Worm (Caenorhabditis elegans) whole organism, L2 larva: ENCODE data around the gene imb-2.

Source experiments
- C34F6.9 ChIP-seq: fragments of 150-350 bp; optimal IDR thresholded peaks from 2 replicates; lab custom pipeline; 2014; ENCODE audit warnings: missing biosample characterization, missing genetic modification characterization
- R02D3.7 ChIP-seq: fragments of 150-350 bp; optimal IDR thresholded peaks from 2 replicates; lab custom pipeline; 2014; ENCODE audit warnings: missing biosample characterization, missing genetic modification characterization
- Y55F3AM.14 ChIP-seq: fragments of 200-800 bp; sonication (Bioruptor generic); optimal IDR thresholded peaks from 2 replicates; lab custom pipeline; 2018; ENCODE audit warnings: mild to moderate bottlenecking, missing genetic modification characterization, missing compliant biosample characterization
- ZK546.5 ChIP-seq: sonication (generic microtip); optimal IDR thresholded peaks from 2 replicates; lab custom pipeline; 2017; ENCODE audit warnings: missing biosample characterization, missing genetic modification characterization
- alr-1 ChIP-seq: fragments of 150-350 bp; optimal IDR thresholded peaks from 2 replicates; lab custom pipeline; 2014; ENCODE audit warnings: missing biosample characterization, missing genetic modification characterization
- aly-2 ChIP-seq: fragments of 150-350 bp; optimal IDR thresholded peaks from 2 replicates; lab custom pipeline; 2014; ENCODE audit warnings: missing biosample characterization, missing genetic modification characterization
- ama-1 ChIP-seq: fragments of 150-350 bp; optimal IDR thresholded peaks from 2 replicates; lab custom pipeline; 2018; ENCODE audit warnings: inconsistent platforms
- blmp-1 ChIP-seq: sonication (generic microtip); optimal IDR thresholded peaks from 2 replicates; lab custom pipeline; 2017; ENCODE audit warnings: missing genetic modification characterization, mild to moderate bottlenecking, missing compliant biosample characterization, antibody characterized with exemption, moderate library complexity; ENCODE audit not compliant: insufficient read depth
- ceh-16 ChIP-seq: fragments of 150-350 bp; optimal IDR thresholded peaks from 2 replicates; lab custom pipeline; 2014; ENCODE audit warnings: missing biosample characterization, missing genetic modification characterization
- ceh-82 ChIP-seq: fragments of 150-350 bp; optimal IDR thresholded peaks from 2 replicates; lab custom pipeline; 2014; ENCODE audit warnings: missing biosample characterization, missing genetic modification characterization
- crh-2 ChIP-seq: sonication (generic microtip); optimal IDR thresholded peaks from 2 replicates; lab custom pipeline; 2017; ENCODE audit warnings: missing biosample characterization, missing genetic modification characterization
- egl-27 ChIP-seq: sonication (generic microtip); optimal IDR thresholded peaks from 3 replicates; lab custom pipeline; 2017; ENCODE audit warnings: missing biosample characterization, missing genetic modification reagents, missing genetic modification characterization
- elt-1 ChIP-seq: fragments of 150-350 bp; optimal IDR thresholded peaks from 2 replicates; lab custom pipeline; 2014; ENCODE audit warnings: missing biosample characterization, missing genetic modification characterization
- elt-3 ChIP-seq: sonication (generic microtip); optimal IDR thresholded peaks from 2 replicates; lab custom pipeline; 2017; ENCODE audit warnings: missing biosample characterization, missing genetic modification characterization
- fos-1 ChIP-seq: fragments of 150-350 bp; optimal IDR thresholded peaks from 2 replicates; lab custom pipeline; 2014; ENCODE audit warnings: missing biosample characterization, missing genetic modification characterization
- gmeb-1 ChIP-seq: fragments of 150-350 bp; optimal IDR thresholded peaks from 2 replicates; lab custom pipeline; 2014; ENCODE audit warnings: missing biosample characterization, missing genetic modification characterization
- lin-11 ChIP-seq: fragments of 150-350 bp; sonication (generic microtip); optimal IDR thresholded peaks from 2 replicates; lab custom pipeline; 2014; ENCODE audit warnings: missing biosample characterization, missing genetic modification characterization, inconsistent platforms, mixed read lengths
- lin-13 ChIP-seq: fragments of 150-350 bp; optimal IDR thresholded peaks from 2 replicates; lab custom pipeline; 2014; ENCODE audit warnings: missing biosample characterization, missing genetic modification reagents, missing genetic modification characterization
- lin-39 ChIP-seq: fragments of 150-350 bp; optimal IDR thresholded peaks from 2 replicates; lab custom pipeline; 2014; ENCODE audit warnings: missing biosample characterization, missing genetic modification reagents, missing genetic modification characterization
- lsy-2 ChIP-seq, 2 experiments: fragments of 150-350 bp in 1 of 2; sonication (generic microtip) in 1 of 2; optimal IDR thresholded peaks; 2 replicates each; lab custom pipeline; 2014 to 2017; ENCODE audit warnings: missing biosample characterization in 2 of 2, missing genetic modification characterization in 2 of 2
- mab-5 ChIP-seq: fragments of 150-350 bp; optimal IDR thresholded peaks from 2 replicates; lab custom pipeline; 2014; ENCODE audit warnings: missing biosample characterization, missing genetic modification characterization
- mbf-1 ChIP-seq: sonication (generic microtip); optimal IDR thresholded peaks from 2 replicates; lab custom pipeline; 2017; ENCODE audit warnings: missing biosample characterization, missing genetic modification characterization
- mdl-1 ChIP-seq, 2 experiments: fragments of 150-350 bp in 1 of 2; sonication (generic microtip) in 1 of 2; optimal IDR thresholded peaks; 2 replicates each; lab custom pipeline; 2017; ENCODE audit warnings: missing biosample characterization in 2 of 2, missing genetic modification characterization in 2 of 2
- nhr-10 ChIP-seq: sonication (generic microtip); optimal IDR thresholded peaks from 2 replicates; lab custom pipeline; 2017; ENCODE audit warnings: missing biosample characterization, missing genetic modification characterization
- nhr-11 ChIP-seq: fragments of 150-350 bp; optimal IDR thresholded peaks from 2 replicates; lab custom pipeline; 2014; ENCODE audit warnings: missing biosample characterization, missing genetic modification characterization
- nhr-12 ChIP-seq: fragments of 150-350 bp; optimal IDR thresholded peaks from 2 replicates; lab custom pipeline; 2014; ENCODE audit warnings: missing biosample characterization, missing genetic modification characterization
- nhr-21 ChIP-seq: fragments of 150-350 bp; optimal IDR thresholded peaks from 2 replicates; lab custom pipeline; 2014; ENCODE audit warnings: missing biosample characterization, missing genetic modification characterization
- nhr-23 ChIP-seq: fragments of 150-350 bp; optimal IDR thresholded peaks from 2 replicates; lab custom pipeline; 2014; ENCODE audit warnings: missing biosample characterization, missing genetic modification reagents, missing genetic modification characterization
- nhr-237 ChIP-seq: fragments of 150-350 bp; optimal IDR thresholded peaks from 2 replicates; lab custom pipeline; 2014; ENCODE audit warnings: missing biosample characterization, missing genetic modification characterization
- nhr-25 ChIP-seq: fragments of 150-350 bp; sonication (generic microtip); optimal IDR thresholded peaks from 3 replicates; lab custom pipeline; 2014; ENCODE audit warnings: missing biosample characterization, missing genetic modification characterization
- nhr-6 ChIP-seq: fragments of 150-350 bp; optimal IDR thresholded peaks from 2 replicates; lab custom pipeline; 2014; ENCODE audit warnings: missing biosample characterization, missing genetic modification characterization
- nhr-77 ChIP-seq: fragments of 150-350 bp; optimal IDR thresholded peaks from 2 replicates; lab custom pipeline; 2014; ENCODE audit warnings: missing biosample characterization, missing genetic modification characterization
- peb-1 ChIP-seq: fragments of 150-350 bp; optimal IDR thresholded peaks from 2 replicates; lab custom pipeline; 2014; ENCODE audit warnings: missing biosample characterization, missing genetic modification characterization
- sem-4 ChIP-seq: fragments of 150-350 bp; optimal IDR thresholded peaks from 2 replicates; lab custom pipeline; 2014; ENCODE audit warnings: missing biosample characterization, missing genetic modification reagents, missing genetic modification characterization
- skn-1 ChIP-seq: sonication (generic microtip); optimal IDR thresholded peaks from 2 replicates; lab custom pipeline; 2017; ENCODE audit warnings: missing biosample characterization, missing genetic modification characterization
- sma-3 ChIP-seq: sonication (generic microtip); optimal IDR thresholded peaks from 2 replicates; lab custom pipeline; 2016; ENCODE audit warnings: missing genetic modification reagents, missing genetic modification characterization, missing compliant biosample characterization
- snpc-4 ChIP-seq: fragments of 150-350 bp; optimal IDR thresholded peaks from 2 replicates; lab custom pipeline; 2014; ENCODE audit warnings: missing biosample characterization, missing genetic modification characterization
- unc-39 ChIP-seq: fragments of 150-350 bp; optimal IDR thresholded peaks from 2 replicates; lab custom pipeline; 2014; ENCODE audit warnings: missing biosample characterization, missing genetic modification characterization
- unc-55 ChIP-seq: fragments of 150-350 bp; sonication (generic microtip); optimal IDR thresholded peaks from 3 replicates; lab custom pipeline; 2014; ENCODE audit warnings: missing biosample characterization, missing genetic modification reagents, missing genetic modification characterization
- unc-62 ChIP-seq: fragments of 150-350 bp; optimal IDR thresholded peaks from 2 replicates; lab custom pipeline; 2014; ENCODE audit warnings: missing biosample characterization, missing genetic modification reagents, missing genetic modification characterization
- zag-1 ChIP-seq: fragments of 150-350 bp; optimal IDR thresholded peaks from 2 replicates; lab custom pipeline; 2014; ENCODE audit warnings: missing biosample characterization, missing genetic modification characterization
- ztf-1 ChIP-seq: fragments of 200-800 bp; sonication (Bioruptor generic); conservative IDR thresholded peaks from 2 replicates; pipeline ENCODE4 v1.3.6; 2022; ENCODE audit warnings: missing genetic modification characterization, missing compliant biosample characterization
- ztf-11 ChIP-seq: sonication (generic microtip); optimal IDR thresholded peaks from 2 replicates; lab custom pipeline; 2017; ENCODE audit warnings: missing biosample characterization, missing genetic modification characterization
- ztf-4 ChIP-seq: fragments of 150-350 bp; optimal IDR thresholded peaks from 2 replicates; lab custom pipeline; 2014; ENCODE audit warnings: missing biosample characterization, missing genetic modification characterization

imb-2 gene

DNA sequence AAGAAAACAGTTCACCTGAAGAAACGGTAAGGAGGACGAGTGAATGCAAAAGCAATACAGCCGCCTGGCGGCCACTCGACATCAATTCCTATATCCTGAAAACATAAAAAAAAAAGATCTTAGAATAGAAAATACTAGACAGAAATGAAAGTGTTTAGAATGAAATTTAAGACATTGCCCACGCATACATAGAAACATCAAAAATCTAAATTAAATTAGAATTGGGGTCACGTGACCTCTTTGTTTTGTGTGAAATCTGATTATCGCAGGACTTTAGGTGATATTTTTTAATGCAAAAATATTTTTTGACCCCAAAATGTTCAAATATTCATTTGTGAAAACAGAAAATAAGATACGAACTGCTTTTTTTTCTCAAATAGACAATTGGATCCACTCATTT lies 12.3 kb downstream of the imb-2 start, which contains the start of gene acr-20:
Gene acr-20, minus strand, starts transcription at position 101 of the 400 bp plus-strand sequence.
- TF ChIP-seq mdl-1 (tag; optimal IDR thresholded peaks at IDR 0.05; lab: Kevin White, UChicago) (no peak), sem-4 (no peak), egl-27 (tag; lab: Kevin White, UChicago) (no peak), unc-39 (tag; lab: Kevin White, UChicago) (no peak), peb-1 (tag; lab: Kevin White, UChicago) (no peak), gmeb-1 (no peak), ztf-1 (GFP tag; lab: Robert Waterston, UW) (no peak), skn-1 (tag; lab: Kevin White, UChicago) (no peak), nhr-23 (tag; lab: Kevin White, UChicago) (no peak), ceh-82 (tag; lab: Kevin White, UChicago) (no peak), lin-13 (GFP tag; lab: Kevin White, UChicago) (no peak), R02D3.7 (no peak), unc-62 (GFP tag; lab: Kevin White, UChicago) (no peak), nhr-25 (tag; lab: Kevin White, UChicago) (no peak)

ce11 chrII:14380778-14381177 lies 15.3 kb downstream of the imb-2 start:
- TF ChIP-seq mbf-1 (tag; lab: Kevin White, UChicago) (no peak), ZK546.5 (tag; lab: Kevin White, UChicago) (no peak), lin-39 (tag; lab: Kevin White, UChicago) (no peak), lin-11 (no peak), ama-1 (lab: Kevin White, UChicago) (no peak), R02D3.7 (no peak)

DNA sequence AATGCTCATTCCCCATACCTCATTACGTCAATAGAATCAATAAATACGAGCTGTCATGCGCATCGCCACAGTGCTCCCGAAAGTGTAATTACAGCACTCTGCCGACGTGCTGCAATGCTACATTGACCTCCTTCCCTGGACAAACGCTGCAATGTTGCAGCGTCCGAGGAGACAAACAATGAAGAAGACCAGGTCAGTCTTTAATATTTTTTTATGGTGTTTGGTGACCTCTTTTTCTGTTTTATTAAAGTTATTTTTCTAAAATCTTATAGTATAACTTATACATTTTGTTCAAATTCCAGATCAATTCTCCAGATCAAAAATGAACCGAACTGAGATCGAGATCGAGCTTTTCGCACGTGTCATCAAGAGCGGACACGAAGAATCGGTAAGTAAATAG lies 15.9 kb downstream of the imb-2 start, which contains the start of gene sdz-26:
Gene sdz-26, plus strand, starts transcription at position 301 of the 400 bp plus-strand sequence.
- no peak for TF ChIP-seq nhr-77 (tag; lab: Kevin White, UChicago)
- no peak for TF ChIP-seq Y55F3AM.14 (GFP tag; lab: Kevin White, UChicago)
- no peak for TF ChIP-seq mbf-1 (tag; lab: Kevin White, UChicago)
- TF ChIP-seq unc-62 (GFP tag; lab: Kevin White, UChicago): no peak
- no peak for TF ChIP-seq lsy-2 (tag; optimal IDR thresholded peaks at IDR 0.05; lab: Kevin White, UChicago)
- no peak for TF ChIP-seq lin-13 (GFP tag; lab: Kevin White, UChicago)
- TF ChIP-seq egl-27 (tag; lab: Kevin White, UChicago): no peak
- TF ChIP-seq mab-5 (tag; lab: Kevin White, UChicago): no peak
- TF ChIP-seq fos-1: no peak
- TF ChIP-seq ztf-1 (GFP tag; lab: Robert Waterston, UW): no peak
- no peak for TF ChIP-seq gmeb-1
- TF ChIP-seq nhr-12 (tag; lab: Kevin White, UChicago): no peak
- no peak for TF ChIP-seq crh-2 (tag; lab: Kevin White, UChicago)
- no peak for TF ChIP-seq nhr-23 (tag; lab: Kevin White, UChicago)
- TF ChIP-seq elt-3 (tag; lab: Kevin White, UChicago): no peak
- no peak for TF ChIP-seq sma-3 (GFP tag; lab: Kevin White, UChicago)
- TF ChIP-seq nhr-10: no peak
- TF ChIP-seq unc-39 (tag; lab: Kevin White, UChicago): no peak

DNA sequence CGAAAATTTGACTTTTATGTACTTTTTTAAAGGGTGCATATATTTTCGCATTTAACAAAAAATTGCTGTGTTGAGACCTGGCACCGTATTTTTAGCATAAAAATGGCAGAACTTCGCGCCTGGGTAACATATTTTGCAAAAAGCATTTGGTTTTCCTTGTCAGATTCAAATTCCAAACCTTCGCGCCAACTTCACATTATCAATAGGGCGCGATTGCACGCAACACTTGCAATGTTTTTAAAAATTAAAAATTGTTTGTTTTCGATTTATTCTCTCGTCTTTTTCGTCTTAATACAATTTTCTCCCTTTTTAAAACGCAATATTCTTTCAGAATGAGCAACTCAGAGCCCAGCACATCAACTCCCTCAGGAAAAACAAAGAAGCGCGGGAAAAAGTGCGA lies 18.1 kb downstream of the imb-2 start, which contains the start of gene mes-2:
Gene mes-2, plus strand, starts transcription at position 330 of the 400 bp plus-strand sequence.
- TF ChIP-seq ztf-11 (tag; lab: Kevin White, UChicago) (no peak), nhr-11 (tag; lab: Kevin White, UChicago) (no peak), lsy-2 (tag; optimal IDR thresholded peaks at IDR 0.05; lab: Kevin White, UChicago) (peak; percentile 82 to 92), egl-27 (tag; lab: Kevin White, UChicago) (no peak), skn-1 (tag; lab: Kevin White, UChicago) (no peak), elt-1 (no peak), unc-39 (tag; lab: Kevin White, UChicago) (no peak), mdl-1 (tag; optimal IDR thresholded peaks at IDR 0.05; lab: Kevin White, UChicago) (no peak), ceh-82 (tag; lab: Kevin White, UChicago) (peak; percentile 27), lin-39 (tag; lab: Kevin White, UChicago) (no peak), sma-3 (GFP tag; lab: Kevin White, UChicago) (peak; percentile 76), R02D3.7 (peak; percentile 38), peb-1 (tag; lab: Kevin White, UChicago) (no peak), lin-13 (GFP tag; lab: Kevin White, UChicago) (peak; percentile 79), aly-2 (no peak), alr-1 (tag; lab: Kevin White, UChicago) (no peak), unc-55 (GFP tag; lab: Kevin White, UChicago) (peak; percentile 95), C34F6.9 (tag; lab: Kevin White, UChicago) (peak; percentile 86), Y55F3AM.14 (GFP tag; lab: Kevin White, UChicago) (no peak), zag-1 (tag; lab: Kevin White, UChicago) (no peak), blmp-1 (tag; lab: Kevin White, UChicago) (no peak), mab-5 (tag; lab: Kevin White, UChicago) (peak; percentile 78), nhr-10 (peak; percentile 57), ZK546.5 (tag; lab: Kevin White, UChicago) (peak; percentile 25), nhr-77 (tag; lab: Kevin White, UChicago) (no peak), fos-1 (peak; percentile 16), sem-4 (peak; percentile 19), nhr-21 (tag; lab: Kevin White, UChicago) (peak; percentile 70), snpc-4 (tag; lab: Kevin White, UChicago) (peak; percentile 72), ceh-16 (tag; lab: Kevin White, UChicago) (no peak), ztf-4 (tag; lab: Kevin White, UChicago) (peak; percentile 27), nhr-23 (tag; lab: Kevin White, UChicago) (no peak), elt-3 (tag; lab: Kevin White, UChicago) (no peak), nhr-6 (peak; percentile 55), crh-2 (tag; lab: Kevin White, UChicago) (peak; percentile 87), nhr-237 (tag; lab: Kevin White, UChicago) (no peak), gmeb-1 (peak; percentile 99)
